Worm (Caenorhabditis elegans) whole organism, late embryonic: Measurements from ENCODE around the gene F09E10.5.

Source experiments
- C38D4.7 ChIP-seq: fragments of 200-800 bp; sonication (Bioruptor generic); optimal IDR thresholded peaks from 2 replicates; lab custom pipeline; 2018; ENCODE audit warnings: mild to moderate bottlenecking, missing genetic modification characterization, moderate library complexity, missing compliant biosample characterization
- F13H6.1 ChIP-seq: sonication (generic microtip); optimal IDR thresholded peaks from 2 replicates; lab custom pipeline; 2016; ENCODE audit warnings: missing genetic modification characterization, missing compliant biosample characterization
- ama-1 ChIP-seq: fragments of 150-350 bp; optimal IDR thresholded peaks from 2 replicates; lab custom pipeline; 2014
- fkh-10 ChIP-seq: fragments of 150-350 bp; optimal IDR thresholded peaks from 2 replicates; lab custom pipeline; 2014; ENCODE audit warnings: missing biosample characterization, missing genetic modification reagents, missing genetic modification characterization
- hlh-8 ChIP-seq: sonication (generic microtip); optimal IDR thresholded peaks from 2 replicates; lab custom pipeline; 2016; ENCODE audit warnings: missing genotype, missing genetic modification characterization, missing compliant biosample characterization
- lim-6 ChIP-seq: sonication (generic microtip); optimal IDR thresholded peaks from 2 replicates; lab custom pipeline; 2016; ENCODE audit warnings: missing genetic modification characterization, missing compliant biosample characterization
- nhr-232 ChIP-seq: sonication (generic microtip); optimal IDR thresholded peaks from 2 replicates; lab custom pipeline; 2016; ENCODE audit warnings: missing genetic modification characterization, missing compliant biosample characterization
- tbx-2 ChIP-seq: sonication (generic microtip); optimal IDR thresholded peaks from 2 replicates; lab custom pipeline; 2016; ENCODE audit warnings: missing genetic modification characterization, missing compliant biosample characterization

ce11 chrX:1477932-1478331 lies 16.2 kb downstream of the F09E10.5 start:
- TF ChIP-seq F13H6.1 (no peak), lim-6 (tag; lab: Kevin White, UChicago) (no peak), ama-1 (lab: Kevin White, UChicago) (no peak), nhr-232 (no peak), tbx-2 (tag; lab: Kevin White, UChicago) (no peak), hlh-8 (tag; lab: Kevin White, UChicago) (no peak), fkh-10 (GFP tag; lab: Kevin White, UChicago) (no peak), C38D4.7 (GFP tag; lab: Kevin White, UChicago) (no peak)
